Worm (Caenorhabditis elegans) whole organism, late embryonic: ENCODE measurements around the gene T11F8.4.

Experiments
- C38D4.7 ChIP-seq: fragments of 200-800 bp; sonication (Bioruptor generic); optimal IDR thresholded peaks from 2 replicates; lab custom pipeline; 2018; ENCODE audit warnings: mild to moderate bottlenecking, missing genetic modification characterization, moderate library complexity, missing compliant biosample characterization
- ama-1 ChIP-seq: fragments of 150-350 bp; optimal IDR thresholded peaks from 2 replicates; lab custom pipeline; 2014
- ceh-18 ChIP-seq: sonication (generic microtip); optimal IDR thresholded peaks from 2 replicates; lab custom pipeline; 2016; ENCODE audit warnings: missing genetic modification characterization, missing compliant biosample characterization
- ceh-2 ChIP-seq: sonication (generic microtip); optimal IDR thresholded peaks from 2 replicates; lab custom pipeline; 2016; ENCODE audit warnings: missing genotype, missing genetic modification characterization, missing compliant biosample characterization
- ceh-22 ChIP-seq: sonication (generic microtip); optimal IDR thresholded peaks from 2 replicates; lab custom pipeline; 2017; ENCODE audit warnings: missing biosample characterization, missing genetic modification characterization
- ceh-30 ChIP-seq: fragments of 150-350 bp; optimal IDR thresholded peaks from 2 replicates; lab custom pipeline; 2014; ENCODE audit warnings: missing biosample characterization, missing genetic modification characterization
- ceh-31 ChIP-seq: sonication (generic microtip); optimal IDR thresholded peaks from 2 replicates; lab custom pipeline; 2016; ENCODE audit warnings: missing genetic modification characterization, missing compliant biosample characterization
- ceh-34 ChIP-seq: sonication (generic microtip); optimal IDR thresholded peaks from 2 replicates; lab custom pipeline; 2016; ENCODE audit warnings: mild to moderate bottlenecking, missing genetic modification characterization, missing compliant biosample characterization
- ceh-48 ChIP-seq: sonication (generic microtip); optimal IDR thresholded peaks from 2 replicates; lab custom pipeline; 2016; ENCODE audit warnings: missing genetic modification characterization, inconsistent platforms, missing compliant biosample characterization
- ceh-6 ChIP-seq: fragments of 200-800 bp; sonication (Bioruptor generic); optimal IDR thresholded peaks from 2 replicates; lab custom pipeline; 2018; ENCODE audit warnings: mild to moderate bottlenecking, missing genetic modification characterization, missing compliant biosample characterization
- ceh-9 ChIP-seq: sonication (generic microtip); optimal IDR thresholded peaks from 2 replicates; lab custom pipeline; 2016; ENCODE audit warnings: mild to moderate bottlenecking, missing genetic modification characterization, inconsistent platforms, missing compliant biosample characterization
- dmd-4 ChIP-seq: sonication (generic microtip); optimal IDR thresholded peaks from 2 replicates; lab custom pipeline; 2016; ENCODE audit warnings: borderline replicate concordance, missing genetic modification characterization, missing compliant biosample characterization
- dve-1 ChIP-seq: sonication (generic microtip); optimal IDR thresholded peaks from 2 replicates; lab custom pipeline; 2017; ENCODE audit warnings: antibody characterized with exemption, mild to moderate bottlenecking, missing genetic modification characterization, missing compliant biosample characterization
- elt-2 ChIP-seq: sonication (generic microtip); optimal IDR thresholded peaks from 2 replicates; lab custom pipeline; 2016; ENCODE audit warnings: missing genetic modification reagents, missing genetic modification characterization, missing compliant biosample characterization
- eyg-1 ChIP-seq: sonication (generic microtip); optimal IDR thresholded peaks from 2 replicates; lab custom pipeline; 2016; ENCODE audit warnings: missing genotype, missing genetic modification characterization, missing compliant biosample characterization
- fkh-10 ChIP-seq: fragments of 150-350 bp; optimal IDR thresholded peaks from 2 replicates; lab custom pipeline; 2014; ENCODE audit warnings: missing biosample characterization, missing genetic modification reagents, missing genetic modification characterization
- hlh-15 ChIP-seq: sonication (generic microtip); optimal IDR thresholded peaks from 2 replicates; lab custom pipeline; 2016; ENCODE audit warnings: missing genetic modification characterization, missing compliant biosample characterization
- hlh-30 ChIP-seq: sonication (generic microtip); optimal IDR thresholded peaks from 2 replicates; lab custom pipeline; 2017; ENCODE audit warnings: antibody characterized with exemption, missing genetic modification characterization, missing compliant biosample characterization; ENCODE audit not compliant: insufficient read depth
- lin-11 ChIP-seq: fragments of 200-800 bp; sonication (Bioruptor generic); optimal IDR thresholded peaks from 2 replicates; lab custom pipeline; 2018; ENCODE audit warnings: mild to moderate bottlenecking, missing genetic modification characterization, missing compliant biosample characterization
- madf-2 ChIP-seq: sonication (generic microtip); optimal IDR thresholded peaks from 2 replicates; lab custom pipeline; 2017; ENCODE audit warnings: missing genetic modification characterization, missing compliant biosample characterization
- mec-3 ChIP-seq: sonication (generic microtip); optimal IDR thresholded peaks from 2 replicates; lab custom pipeline; 2016; ENCODE audit warnings: borderline replicate concordance, missing genetic modification characterization, missing compliant biosample characterization
- nhr-232 ChIP-seq: sonication (generic microtip); optimal IDR thresholded peaks from 2 replicates; lab custom pipeline; 2016; ENCODE audit warnings: missing genetic modification characterization, missing compliant biosample characterization
- pag-3 ChIP-seq: sonication (generic microtip); optimal IDR thresholded peaks from 2 replicates; lab custom pipeline; 2016; ENCODE audit warnings: missing compliant biosample characterization, missing genetic modification characterization, borderline replicate concordance
- pat-9 ChIP-seq: fragments of 200-800 bp; sonication (Bioruptor generic); optimal IDR thresholded peaks from 2 replicates; lab custom pipeline; 2018; ENCODE audit warnings: mild to moderate bottlenecking, missing genetic modification characterization, moderate library complexity, missing compliant biosample characterization
- pax-1 ChIP-seq: fragments of 150-350 bp; optimal IDR thresholded peaks from 2 replicates; lab custom pipeline; 2014; ENCODE audit warnings: missing biosample characterization, missing genetic modification characterization
- pha-2 ChIP-seq: sonication (generic microtip); optimal IDR thresholded peaks from 2 replicates; lab custom pipeline; 2017; ENCODE audit warnings: mild to moderate bottlenecking, missing genetic modification characterization, missing compliant biosample characterization
- pqm-1 ChIP-seq: sonication (generic microtip); optimal IDR thresholded peaks from 2 replicates; lab custom pipeline; 2016; ENCODE audit warnings: missing genetic modification characterization, missing compliant biosample characterization
- pros-1 ChIP-seq: fragments of 150-350 bp; optimal IDR thresholded peaks from 2 replicates; lab custom pipeline; 2014; ENCODE audit warnings: missing biosample characterization, missing genetic modification reagents, missing genetic modification characterization
- rnt-1 ChIP-seq: sonication (generic microtip); optimal IDR thresholded peaks from 2 replicates; lab custom pipeline; 2016; ENCODE audit warnings: missing genetic modification characterization, missing compliant biosample characterization
- sox-2 ChIP-seq: fragments of 200-800 bp; sonication (Bioruptor generic); IDR thresholded peaks from 2 replicates; pipeline ENCODE4 v1.3.6; 2022; ENCODE audit warnings: missing genetic modification reagents, missing genetic modification characterization, missing compliant biosample characterization
- sox-4 ChIP-seq: sonication (generic microtip); optimal IDR thresholded peaks from 2 replicates; lab custom pipeline; 2017; ENCODE audit warnings: mild to moderate bottlenecking, missing genetic modification characterization, inconsistent platforms, missing compliant biosample characterization
- syd-9 ChIP-seq: sonication (generic microtip); optimal IDR thresholded peaks from 2 replicates; lab custom pipeline; 2016; ENCODE audit warnings: mild to moderate bottlenecking, missing genetic modification characterization, moderate library complexity, missing compliant biosample characterization
- tbx-2 ChIP-seq: sonication (generic microtip); optimal IDR thresholded peaks from 2 replicates; lab custom pipeline; 2016; ENCODE audit warnings: missing genetic modification characterization, missing compliant biosample characterization
- tbx-7 ChIP-seq: sonication (generic microtip); optimal IDR thresholded peaks from 2 replicates; lab custom pipeline; 2016; ENCODE audit warnings: missing genotype, missing genetic modification characterization, missing compliant biosample characterization
- ttx-3 ChIP-seq: sonication (generic microtip); optimal IDR thresholded peaks from 2 replicates; lab custom pipeline; 2016; ENCODE audit warnings: missing genetic modification reagents, missing genetic modification characterization, missing compliant biosample characterization
- unc-3 ChIP-seq, 2 experiments: fragments of 200-800 bp in 1 of 2; sonication (Bioruptor generic) in 1 of 2; sonication (generic microtip) in 1 of 2; conservative IDR thresholded peaks in 1 of 2; optimal IDR thresholded peaks in 1 of 2; 2 replicates each; pipeline versions ENCODE4 v1.3.6 to Lab custom; 2016 to 2022; ENCODE audit warnings: missing compliant biosample characterization in 2 of 2, missing genetic modification characterization in 2 of 2, missing genetic modification reagents in 1 of 2
- unc-42 ChIP-seq: sonication (generic microtip); optimal IDR thresholded peaks from 2 replicates; lab custom pipeline; 2016; ENCODE audit warnings: missing genotype, missing genetic modification characterization, missing compliant biosample characterization
- unc-55 ChIP-seq: sonication (generic microtip); optimal IDR thresholded peaks from 2 replicates; lab custom pipeline; 2017; ENCODE audit warnings: missing biosample characterization, missing genetic modification reagents, missing genetic modification characterization
- zip-5 ChIP-seq: sonication (generic microtip); optimal IDR thresholded peaks from 2 replicates; lab custom pipeline; 2016; ENCODE audit warnings: missing genetic modification characterization, missing compliant biosample characterization

T11F8.4 gene

DNA sequence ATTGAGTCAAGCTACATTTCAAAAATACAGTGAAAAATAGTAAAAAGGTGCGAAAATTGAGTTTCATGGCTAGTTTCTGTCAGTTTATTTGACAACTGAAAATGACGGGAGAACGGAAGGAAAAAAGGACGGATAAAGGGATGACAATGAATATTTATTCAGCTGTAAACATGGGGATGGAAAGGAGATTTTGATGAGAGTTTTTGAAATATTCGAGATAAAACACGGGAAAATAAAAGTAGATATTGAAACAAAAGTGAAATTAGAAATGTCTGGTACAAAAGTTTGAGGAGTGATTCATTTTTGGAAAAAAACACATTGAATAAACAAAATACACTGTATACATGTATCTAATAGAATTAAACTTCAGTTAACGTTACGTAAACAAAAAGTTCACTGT, 5.9 kb upstream of the T11F8.4 start, which contains the start of gene T11F8.12:
Gene T11F8.12 (minus strand): TSS at position 101 of the 400 bp plus-strand sequence.
- TF ChIP-seq pag-3 (no peak), ceh-22 (tag; lab: Kevin White, UChicago) (no peak), hlh-30 (no peak), unc-42 (tag; lab: Kevin White, UChicago) (no peak), hlh-15 (tag; lab: Kevin White, UChicago) (no peak), elt-2 (tag; lab: Kevin White, UChicago) (no peak), C38D4.7 (GFP tag; lab: Kevin White, UChicago) (no peak), pat-9 (tag; lab: Kevin White, UChicago) (no peak), tbx-7 (tag; lab: Kevin White, UChicago) (no peak), mec-3 (tag; lab: Kevin White, UChicago) (no peak), lin-11 (no peak), ceh-30 (tag; lab: Kevin White, UChicago) (no peak), tbx-2 (tag; lab: Kevin White, UChicago) (no peak), nhr-232 (no peak), unc-3 (GFP tag; conservative IDR thresholded peaks at IDR 0.05; lab: Robert Waterston, UW) (no peak), unc-3 (tag; optimal IDR thresholded peaks at IDR 0.05; lab: Kevin White, UChicago) (no peak), ceh-6 (no peak), ceh-18 (no peak), pros-1 (tag; lab: Kevin White, UChicago) (no peak)

DNA sequence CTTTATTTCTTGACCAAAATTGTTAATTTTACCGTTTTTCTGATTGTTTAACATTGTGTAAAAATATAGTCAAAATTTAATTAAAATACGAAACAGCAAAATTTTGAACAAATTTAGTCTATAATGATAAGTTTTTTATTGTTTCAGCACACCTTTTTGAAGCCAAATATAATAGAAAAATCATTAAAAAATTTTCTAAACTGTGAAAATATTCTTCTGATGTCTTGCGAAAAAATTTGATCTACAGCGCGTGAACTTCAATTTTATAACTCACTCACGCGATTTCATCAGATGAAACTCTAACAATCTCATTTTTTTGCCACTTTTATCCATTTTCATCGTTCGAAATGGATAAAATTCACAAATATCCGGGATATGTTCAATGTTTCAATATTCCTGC, 2.9 kb upstream of the T11F8.4 start, which contains the start of gene T11F8.1:
Gene T11F8.1 (plus strand): TSS at position 301 of the 400 bp plus-strand sequence.
- TF ChIP-seq pax-1 (no peak), ceh-34 (no peak), ceh-48 (tag; lab: Kevin White, UChicago) (no peak), ceh-9 (tag; lab: Kevin White, UChicago) (no peak)
- TF ChIP-seq, all 69 proteins: peak for 0

DNA sequence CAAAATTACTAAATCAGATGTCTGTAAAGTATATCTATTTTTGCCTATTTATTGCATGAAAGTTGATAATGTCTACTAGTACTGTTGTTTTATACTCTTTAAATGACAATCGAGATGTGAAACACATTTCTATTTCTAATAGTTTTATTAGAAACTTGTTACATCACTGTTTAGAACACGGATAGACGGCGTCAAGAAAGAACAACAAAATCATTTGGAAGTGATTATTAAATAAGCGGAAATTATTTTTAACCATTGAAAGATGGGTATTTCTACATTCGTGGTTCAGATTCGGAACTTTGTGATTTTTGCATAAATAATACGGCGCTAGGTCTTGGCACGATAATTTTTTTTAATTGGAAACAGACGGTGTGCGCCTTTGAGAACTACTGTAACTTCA, 3.3 kb downstream of the T11F8.4 start:
- TF ChIP-seq sox-4 (tag; lab: Kevin White, UChicago) (no peak), dve-1 (no peak), dmd-4 (tag; lab: Kevin White, UChicago) (no peak), elt-2 (tag; lab: Kevin White, UChicago) (no peak), pag-3 (no peak), ceh-2 (tag; lab: Kevin White, UChicago) (no peak), rnt-1 (tag; lab: Kevin White, UChicago) (no peak), eyg-1 (tag; lab: Kevin White, UChicago) (no peak), ceh-6 (no peak), ceh-31 (tag; lab: Kevin White, UChicago) (no peak), pha-2 (no peak), sox-2 (GFP tag; lab: Robert Waterston, UW) (no peak), syd-9 (tag; lab: Kevin White, UChicago) (no peak), zip-5 (tag; lab: Kevin White, UChicago) (no peak), fkh-10 (GFP tag; lab: Kevin White, UChicago) (no peak)

DNA sequence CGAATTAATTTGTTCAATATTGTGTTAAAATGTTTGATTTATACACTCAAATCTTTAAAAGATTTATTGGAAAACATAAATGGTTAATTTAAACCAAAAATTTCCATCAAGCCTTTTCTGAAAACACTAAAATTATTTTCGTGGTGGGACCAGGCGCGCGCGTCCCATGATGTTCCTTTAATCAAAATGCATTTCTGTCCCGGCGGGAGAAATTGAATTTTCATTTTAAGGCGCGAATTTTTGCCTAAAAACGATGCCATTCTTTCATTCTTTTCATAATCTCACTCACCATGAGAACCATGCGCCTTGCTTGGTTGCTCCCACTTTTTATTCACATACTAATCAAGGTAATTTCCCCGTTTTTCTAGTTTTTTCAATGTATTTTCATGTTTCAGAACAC, 6.6 kb downstream of the T11F8.4 start, which contains the start of gene rme-2:
Gene rme-2 (plus strand): TSS at position 288 of the 400 bp plus-strand sequence.
- TF ChIP-seq pag-3 (no peak), ceh-30 (tag; lab: Kevin White, UChicago) (no peak), ceh-22 (tag; lab: Kevin White, UChicago) (no peak), ceh-2 (tag; lab: Kevin White, UChicago) (no peak), nhr-232 (no peak), ama-1 (lab: Kevin White, UChicago) (no peak), unc-55 (GFP tag; lab: Kevin White, UChicago) (no peak), ttx-3 (tag; lab: Kevin White, UChicago) (no peak), madf-2 (tag; lab: Kevin White, UChicago) (no peak), pha-2 (no peak), pqm-1 (tag; lab: Kevin White, UChicago) (no peak)
